Worm (Caenorhabditis elegans) whole organism, late embryonic: ENCODE measurements around the gene srab-11.

Experiments
- C38D4.7 ChIP-seq: fragments of 200-800 bp; sonication (Bioruptor generic); optimal IDR thresholded peaks from 2 replicates; lab custom pipeline; 2018; ENCODE audit warnings: mild to moderate bottlenecking, missing genetic modification characterization, moderate library complexity, missing compliant biosample characterization
- F13H6.1 ChIP-seq: sonication (generic microtip); optimal IDR thresholded peaks from 2 replicates; lab custom pipeline; 2016; ENCODE audit warnings: missing genetic modification characterization, missing compliant biosample characterization
- K02D7.2 ChIP-seq: sonication (generic microtip); optimal IDR thresholded peaks from 2 replicates; lab custom pipeline; 2017; ENCODE audit warnings: mild to moderate bottlenecking, missing genetic modification characterization, missing compliant biosample characterization
- T23F11.4 ChIP-seq: fragments of 200-800 bp; sonication (Bioruptor generic); optimal IDR thresholded peaks from 2 replicates; lab custom pipeline; 2018; ENCODE audit warnings: mild to moderate bottlenecking, missing genetic modification characterization, missing compliant biosample characterization
- Y22D7AL.16 ChIP-seq: sonication (generic microtip); optimal IDR thresholded peaks from 2 replicates; lab custom pipeline; 2016; ENCODE audit warnings: missing genetic modification characterization, missing compliant biosample characterization
- ceh-2 ChIP-seq: sonication (generic microtip); optimal IDR thresholded peaks from 2 replicates; lab custom pipeline; 2016; ENCODE audit warnings: missing genotype, missing genetic modification characterization, missing compliant biosample characterization
- ceh-24 ChIP-seq: sonication (generic microtip); optimal IDR thresholded peaks from 2 replicates; lab custom pipeline; 2016; ENCODE audit warnings: mild to moderate bottlenecking, missing genetic modification characterization, missing compliant biosample characterization
- ceh-30 ChIP-seq: fragments of 150-350 bp; optimal IDR thresholded peaks from 2 replicates; lab custom pipeline; 2014; ENCODE audit warnings: missing biosample characterization, missing genetic modification characterization
- ceh-31 ChIP-seq: sonication (generic microtip); optimal IDR thresholded peaks from 2 replicates; lab custom pipeline; 2016; ENCODE audit warnings: missing genetic modification characterization, missing compliant biosample characterization
- ceh-34 ChIP-seq: sonication (generic microtip); optimal IDR thresholded peaks from 2 replicates; lab custom pipeline; 2016; ENCODE audit warnings: mild to moderate bottlenecking, missing genetic modification characterization, missing compliant biosample characterization
- che-1 ChIP-seq: sonication (generic microtip); optimal IDR thresholded peaks from 2 replicates; lab custom pipeline; 2016; ENCODE audit warnings: mild to moderate bottlenecking, missing genetic modification characterization, missing compliant biosample characterization
- dmd-4 ChIP-seq: sonication (generic microtip); optimal IDR thresholded peaks from 2 replicates; lab custom pipeline; 2016; ENCODE audit warnings: borderline replicate concordance, missing genetic modification characterization, missing compliant biosample characterization
- elt-4 ChIP-seq: sonication (generic microtip); optimal IDR thresholded peaks from 2 replicates; lab custom pipeline; 2016; ENCODE audit warnings: missing genetic modification characterization, missing compliant biosample characterization
- fkh-6 ChIP-seq: sonication (generic microtip); optimal IDR thresholded peaks from 2 replicates; lab custom pipeline; 2016; ENCODE audit warnings: missing genetic modification characterization, missing compliant biosample characterization
- hlh-6 ChIP-seq: sonication (generic microtip); optimal IDR thresholded peaks from 2 replicates; lab custom pipeline; 2016; ENCODE audit warnings: missing genotype, missing genetic modification characterization, missing compliant biosample characterization
- mec-3 ChIP-seq: sonication (generic microtip); optimal IDR thresholded peaks from 2 replicates; lab custom pipeline; 2016; ENCODE audit warnings: borderline replicate concordance, missing genetic modification characterization, missing compliant biosample characterization
- nfya-1 ChIP-seq: sonication (generic microtip); optimal IDR thresholded peaks from 2 replicates; lab custom pipeline; 2017; ENCODE audit warnings: missing genetic modification characterization, mild to moderate bottlenecking, missing compliant biosample characterization, antibody characterized with exemption, moderate library complexity
- nhr-11 ChIP-seq: fragments of 150-350 bp; optimal IDR thresholded peaks from 2 replicates; lab custom pipeline; 2014; ENCODE audit warnings: missing biosample characterization, missing genetic modification characterization
- nhr-232 ChIP-seq: sonication (generic microtip); optimal IDR thresholded peaks from 2 replicates; lab custom pipeline; 2016; ENCODE audit warnings: missing genetic modification characterization, missing compliant biosample characterization
- odd-2 ChIP-seq: sonication (generic microtip); optimal IDR thresholded peaks from 2 replicates; lab custom pipeline; 2017; ENCODE audit warnings: antibody characterized with exemption, mild to moderate bottlenecking, missing genetic modification characterization, missing compliant biosample characterization
- pag-3 ChIP-seq: sonication (generic microtip); optimal IDR thresholded peaks from 2 replicates; lab custom pipeline; 2016; ENCODE audit warnings: missing compliant biosample characterization, missing genetic modification characterization, borderline replicate concordance
- pha-2 ChIP-seq: sonication (generic microtip); optimal IDR thresholded peaks from 2 replicates; lab custom pipeline; 2017; ENCODE audit warnings: mild to moderate bottlenecking, missing genetic modification characterization, missing compliant biosample characterization
- pha-4 ChIP-seq: fragments of 150-350 bp; optimal IDR thresholded peaks from 2 replicates; lab custom pipeline; 2018; ENCODE audit warnings: missing biosample characterization, missing genetic modification reagents, missing genetic modification characterization
- pqm-1 ChIP-seq: sonication (generic microtip); optimal IDR thresholded peaks from 2 replicates; lab custom pipeline; 2016; ENCODE audit warnings: missing genetic modification characterization, missing compliant biosample characterization
- pros-1 ChIP-seq: fragments of 150-350 bp; optimal IDR thresholded peaks from 2 replicates; lab custom pipeline; 2014; ENCODE audit warnings: missing biosample characterization, missing genetic modification reagents, missing genetic modification characterization
- ref-2 ChIP-seq: sonication (generic microtip); optimal IDR thresholded peaks from 2 replicates; lab custom pipeline; 2016; ENCODE audit warnings: missing genetic modification characterization, missing compliant biosample characterization
- sdc-2 ChIP-seq: sonication (generic microtip); optimal IDR thresholded peaks from 2 replicates; lab custom pipeline; 2016; ENCODE audit warnings: missing genotype, missing genetic modification characterization, missing compliant biosample characterization
- sox-4 ChIP-seq: sonication (generic microtip); optimal IDR thresholded peaks from 2 replicates; lab custom pipeline; 2017; ENCODE audit warnings: mild to moderate bottlenecking, missing genetic modification characterization, inconsistent platforms, missing compliant biosample characterization
- syd-9 ChIP-seq: sonication (generic microtip); optimal IDR thresholded peaks from 2 replicates; lab custom pipeline; 2016; ENCODE audit warnings: mild to moderate bottlenecking, missing genetic modification characterization, moderate library complexity, missing compliant biosample characterization
- tbx-2 ChIP-seq: sonication (generic microtip); optimal IDR thresholded peaks from 2 replicates; lab custom pipeline; 2016; ENCODE audit warnings: missing genetic modification characterization, missing compliant biosample characterization
- tbx-7 ChIP-seq: sonication (generic microtip); optimal IDR thresholded peaks from 2 replicates; lab custom pipeline; 2016; ENCODE audit warnings: missing genotype, missing genetic modification characterization, missing compliant biosample characterization
- ttx-3 ChIP-seq: sonication (generic microtip); optimal IDR thresholded peaks from 2 replicates; lab custom pipeline; 2016; ENCODE audit warnings: missing genetic modification reagents, missing genetic modification characterization, missing compliant biosample characterization
- unc-3 ChIP-seq, 2 experiments: fragments of 200-800 bp in 1 of 2; sonication (Bioruptor generic) in 1 of 2; sonication (generic microtip) in 1 of 2; conservative IDR thresholded peaks in 1 of 2; optimal IDR thresholded peaks in 1 of 2; 2 replicates each; pipeline versions ENCODE4 v1.3.6 to Lab custom; 2016 to 2022; ENCODE audit warnings: missing compliant biosample characterization in 2 of 2, missing genetic modification characterization in 2 of 2, missing genetic modification reagents in 1 of 2
- unc-42 ChIP-seq: sonication (generic microtip); optimal IDR thresholded peaks from 2 replicates; lab custom pipeline; 2016; ENCODE audit warnings: missing genotype, missing genetic modification characterization, missing compliant biosample characterization
- unc-86 ChIP-seq: sonication (generic microtip); optimal IDR thresholded peaks from 2 replicates; lab custom pipeline; 2016; ENCODE audit warnings: missing genetic modification characterization, missing compliant biosample characterization
- zip-5 ChIP-seq: sonication (generic microtip); optimal IDR thresholded peaks from 2 replicates; lab custom pipeline; 2016; ENCODE audit warnings: missing genetic modification characterization, missing compliant biosample characterization

Gene srab-11

ce11 chrV:3151862-3152261, 5.0 kb upstream of the srab-11 start, which contains the start of gene srab-6:
Gene srab-6, minus strand, starts transcription at chrV:3151962.
- TF ChIP-seq pros-1 (tag; lab: Kevin White, UChicago) (no peak), fkh-6 (tag; lab: Kevin White, UChicago) (no peak), K02D7.2 (tag; lab: Kevin White, UChicago) (no peak), syd-9 (tag; lab: Kevin White, UChicago) (no peak), pag-3 (tag; lab: Kevin White, UChicago) (no peak), nfya-1 (tag; lab: Kevin White, UChicago) (no peak), pha-4 (tag; lab: Kevin White, UChicago) (no peak), nhr-11 (no peak), C38D4.7 (GFP tag; lab: Kevin White, UChicago) (no peak), odd-2 (tag; lab: Kevin White, UChicago) (no peak), sdc-2 (tag; lab: Kevin White, UChicago) (no peak), mec-3 (no peak)

- peak; percentile 22 for TF ChIP-seq ref-2 (tag; lab: Kevin White, UChicago)
- peak; percentile 9 for TF ChIP-seq ceh-31 (tag; lab: Kevin White, UChicago)
- no peak for TF ChIP-seq F13H6.1 (tag; lab: Kevin White, UChicago)
- peak; percentile 29 for TF ChIP-seq ceh-34 (tag; lab: Kevin White, UChicago)
- peak; percentile 6 for TF ChIP-seq sdc-2 (tag; lab: Kevin White, UChicago)
- TF ChIP-seq zip-5 (tag; lab: Kevin White, UChicago), result no peak
- no peak for TF ChIP-seq C38D4.7 (GFP tag; lab: Kevin White, UChicago)
- no peak for TF ChIP-seq dmd-4
Measured at ce11 chrV:3149910-3150428, 3.1 kb upstream of the srab-11 start.

ce11 chrV:3145241-3145640, 1.6 kb downstream of the srab-11 start:
- TF ChIP-seq tbx-2 (tag; lab: Kevin White, UChicago) (no peak), nhr-232 (tag; lab: Kevin White, UChicago) (no peak), elt-4 (no peak), unc-3 (GFP tag; conservative IDR thresholded peaks at IDR 0.05; lab: Robert Waterston, UW) (no peak), unc-3 (tag; optimal IDR thresholded peaks at IDR 0.05; lab: Kevin White, UChicago) (no peak), tbx-7 (tag; lab: Kevin White, UChicago) (no peak), hlh-6 (tag; lab: Kevin White, UChicago) (no peak), nfya-1 (tag; lab: Kevin White, UChicago) (no peak), che-1 (tag; lab: Kevin White, UChicago) (no peak), ceh-34 (tag; lab: Kevin White, UChicago) (no peak)

- TF ChIP-seq ttx-3, result no peak
- no peak for TF ChIP-seq C38D4.7 (GFP tag; lab: Kevin White, UChicago)
- TF ChIP-seq pha-2 (tag; lab: Kevin White, UChicago), result no peak
- TF ChIP-seq unc-3 (GFP tag; conservative IDR thresholded peaks at IDR 0.05; lab: Robert Waterston, UW), result no peak
- TF ChIP-seq unc-3 (tag; optimal IDR thresholded peaks at IDR 0.05; lab: Kevin White, UChicago), result no peak
- no peak for TF ChIP-seq Y22D7AL.16
- TF ChIP-seq sox-4, result no peak
- no peak for TF ChIP-seq pqm-1 (tag; lab: Kevin White, UChicago)
- TF ChIP-seq T23F11.4 (GFP tag; lab: Kevin White, UChicago), result no peak
- TF ChIP-seq ceh-24, result no peak
Measured at ce11 chrV:3144494-3144893, 2.3 kb downstream of the srab-11 start, which contains the start of gene srab-10. Gene srab-10, minus strand, starts transcription at chrV:3144594.

- TF ChIP-seq unc-42 (tag; lab: Kevin White, UChicago) (no peak), ceh-2 (tag; lab: Kevin White, UChicago) (no peak), ceh-30 (no peak), unc-86 (tag; lab: Kevin White, UChicago) (no peak), ceh-34 (tag; lab: Kevin White, UChicago) (no peak), pag-3 (tag; lab: Kevin White, UChicago) (no peak)
Measured at ce11 chrV:3141190-3141589, 5.6 kb downstream of the srab-11 start, which contains the start of gene srab-9. Gene srab-9, minus strand, starts transcription at chrV:3141290.
